Fruit fly (Drosophila melanogaster) whole organism, embryonic: Measurements from ENCODE around the gene f-cup.

Experiments used
- Atf-2 ChIP-seq: fragments of 200-800 bp; sonication (Bioruptor generic); optimal IDR thresholded peaks from 2 replicates; lab custom pipeline; 2016; ENCODE audit warnings: missing biosample characterization, missing genetic modification characterization
- BtbVII ChIP-seq: fragments of 200-800 bp; sonication (Bioruptor generic); optimal IDR thresholded peaks from 3 replicates; lab custom pipeline; 2017; ENCODE audit warnings: missing biosample characterization, mild to moderate bottlenecking, missing genetic modification characterization
- CG10979 ChIP-seq: fragments of 200-800 bp; sonication (Bioruptor generic); optimal IDR thresholded peaks from 2 replicates; lab custom pipeline; 2018; ENCODE audit warnings: missing biosample characterization, mild to moderate bottlenecking, missing genetic modification characterization, moderate library complexity
- CG11247 ChIP-seq: fragments of 200-800 bp; sonication (Bioruptor generic); IDR thresholded peaks from 2 replicates; pipeline ENCODE4 v1.3.6; 2022; ENCODE audit warnings: missing biosample characterization, missing genetic modification characterization
- CG12299 ChIP-seq: fragments of 200-800 bp; sonication (Bioruptor generic); optimal IDR thresholded peaks from 2 replicates; lab custom pipeline; 2018; ENCODE audit warnings: missing biosample characterization, mild to moderate bottlenecking, missing genetic modification characterization
- CG1233 ChIP-seq: fragments of 200-800 bp; sonication (Bioruptor generic); optimal IDR thresholded peaks from 4 replicates; lab custom pipeline; 2018; ENCODE audit warnings: missing biosample characterization, mild to moderate bottlenecking, missing genetic modification characterization
- CG13287 ChIP-seq: fragments of 200-800 bp; sonication (Bioruptor generic); IDR thresholded peaks from 2 replicates; pipeline ENCODE4 v1.3.6; 2022; ENCODE audit warnings: missing biosample characterization, missing genetic modification characterization; ENCODE audit not compliant: partially characterized antibody
- CG13424 ChIP-seq: fragments of 200-800 bp; sonication (Bioruptor generic); optimal IDR thresholded peaks from 2 replicates; lab custom pipeline; 2019; ENCODE audit warnings: missing biosample characterization, mild to moderate bottlenecking, missing genetic modification characterization, moderate library complexity
- CG14050 ChIP-seq: fragments of 200-800 bp; sonication (Bioruptor generic); IDR thresholded peaks from 3 replicates; pipeline ENCODE4 v1.3.6; 2022; ENCODE audit warnings: missing biosample characterization, missing genetic modification characterization
- CG14441 ChIP-seq: fragments of 200-800 bp; sonication (Bioruptor generic); IDR thresholded peaks from 2 replicates; pipeline ENCODE4 v1.3.6; 2022; ENCODE audit warnings: missing biosample characterization, missing genetic modification characterization
- CG15011 ChIP-seq: fragments of 200-800 bp; sonication (Bioruptor generic); optimal IDR thresholded peaks from 3 replicates; lab custom pipeline; 2018; ENCODE audit warnings: missing biosample characterization, mild to moderate bottlenecking, missing genetic modification characterization
- CG16813 ChIP-seq: fragments of 200-800 bp; sonication (Bioruptor generic); IDR thresholded peaks from 3 replicates; pipeline ENCODE4 v1.3.6; 2022; ENCODE audit warnings: missing biosample characterization, missing genetic modification characterization; ENCODE audit not compliant: partially characterized antibody
- CG17328 ChIP-seq: fragments of 200-800 bp; sonication (Bioruptor generic); IDR thresholded peaks from 2 replicates; pipeline ENCODE4 v1.3.6; 2022; ENCODE audit warnings: missing biosample characterization, missing genetic modification characterization
- CG17612 ChIP-seq: fragments of 200-800 bp; sonication (Bioruptor generic); IDR thresholded peaks from 2 replicates; pipeline ENCODE4 v1.3.6; 2022; ENCODE audit warnings: missing biosample characterization, missing genetic modification characterization
- CG17912 ChIP-seq: fragments of 200-800 bp; sonication (Bioruptor generic); optimal IDR thresholded peaks from 2 replicates; lab custom pipeline; 2018; ENCODE audit warnings: missing biosample characterization, mild to moderate bottlenecking, missing genetic modification characterization
- CG2116 ChIP-seq: fragments of 200-800 bp; sonication (Bioruptor generic); optimal IDR thresholded peaks from 3 replicates; lab custom pipeline; 2018; ENCODE audit warnings: missing biosample characterization, mild to moderate bottlenecking, missing genetic modification characterization
- CG30431 ChIP-seq: fragments of 200-800 bp; sonication (Bioruptor generic); optimal IDR thresholded peaks from 2 replicates; lab custom pipeline; 2017; ENCODE audit warnings: missing biosample characterization, missing genetic modification characterization
- CG31224 ChIP-seq: fragments of 200-800 bp; sonication (Bioruptor generic); IDR thresholded peaks from 2 replicates; pipeline ENCODE4 v1.3.6; 2022; ENCODE audit warnings: missing biosample characterization, missing genetic modification characterization
- CG6175 ChIP-seq: fragments of 200-800 bp; sonication (Bioruptor generic); IDR thresholded peaks from 3 replicates; pipeline ENCODE4 v1.3.6; 2022; ENCODE audit warnings: missing biosample characterization, missing genetic modification characterization
- CG6689 ChIP-seq: fragments of 200-800 bp; sonication (Bioruptor generic); IDR thresholded peaks from 2 replicates; pipeline ENCODE4 v1.3.6; 2022; ENCODE audit warnings: missing biosample characterization, missing genetic modification characterization
- CG7745 ChIP-seq: fragments of 200-800 bp; sonication (Bioruptor generic); optimal IDR thresholded peaks from 2 replicates; lab custom pipeline; 2018; ENCODE audit warnings: missing biosample characterization, mild to moderate bottlenecking, missing genetic modification characterization, moderate library complexity
- CG7786 ChIP-seq: fragments of 200-800 bp; sonication (Bioruptor generic); optimal IDR thresholded peaks from 2 replicates; lab custom pipeline; 2016; ENCODE audit warnings: missing biosample characterization, missing genetic modification characterization
- CG8944 ChIP-seq: fragments of 200-800 bp; sonication (Bioruptor generic); optimal IDR thresholded peaks from 3 replicates; lab custom pipeline; 2016; ENCODE audit warnings: missing biosample characterization, missing genetic modification characterization
- CG9609 ChIP-seq: fragments of 200-800 bp; sonication (Bioruptor generic); optimal IDR thresholded peaks from 3 replicates; lab custom pipeline; 2016; ENCODE audit warnings: missing biosample characterization, missing genetic modification characterization
- CoRest ChIP-seq: fragments of 200-800 bp; sonication (Bioruptor generic); optimal IDR thresholded peaks from 3 replicates; lab custom pipeline; 2018; ENCODE audit warnings: missing biosample characterization, mild to moderate bottlenecking, missing genetic modification characterization, moderate library complexity
- Dll ChIP-seq: fragments of 200-800 bp; sonication (Bioruptor generic); IDR thresholded peaks from 4 replicates; pipeline ENCODE4 v1.3.6; 2022; ENCODE audit warnings: missing biosample characterization, missing genetic modification characterization; ENCODE audit not compliant: partially characterized antibody
- Dref ChIP-seq: fragments of 200-800 bp; sonication (Bioruptor generic); IDR thresholded peaks from 2 replicates; pipeline ENCODE4 v1.3.6; 2022; ENCODE audit warnings: missing biosample characterization, missing genetic modification characterization
- Gug ChIP-seq: fragments of 200-800 bp; sonication (Bioruptor generic); IDR thresholded peaks from 4 replicates; pipeline ENCODE4 v1.3.6; 2022; ENCODE audit warnings: missing biosample characterization, missing genetic modification characterization
- H2.0 ChIP-seq: fragments of 200-800 bp; sonication (Bioruptor generic); IDR thresholded peaks from 2 replicates; pipeline ENCODE4 v1.3.6; 2022; ENCODE audit warnings: missing biosample characterization, missing genetic modification characterization
- HLH4C ChIP-seq: fragments of 200-800 bp; sonication (Bioruptor generic); IDR thresholded peaks from 3 replicates; pipeline ENCODE4 v1.3.6; 2022; ENCODE audit warnings: missing biosample characterization, missing genetic modification characterization; ENCODE audit not compliant: partially characterized antibody
- HmgZ ChIP-seq: fragments of 200-800 bp; sonication (Bioruptor generic); optimal IDR thresholded peaks from 2 replicates; lab custom pipeline; 2018; ENCODE audit warnings: missing biosample characterization, mild to moderate bottlenecking, missing genetic modification characterization
- Meics ChIP-seq: fragments of 200-800 bp; sonication (Bioruptor generic); optimal IDR thresholded peaks from 2 replicates; lab custom pipeline; 2017; ENCODE audit warnings: missing biosample characterization, mild to moderate bottlenecking, missing genetic modification characterization
- Poxn ChIP-seq: fragments of 200-800 bp; sonication (Bioruptor generic); IDR thresholded peaks from 2 replicates; pipeline ENCODE4 v1.3.6; 2022; ENCODE audit warnings: missing biosample characterization, missing genetic modification characterization
- Side ChIP-seq: fragments of 200-800 bp; sonication (Bioruptor generic); optimal IDR thresholded peaks from 2 replicates; lab custom pipeline; 2016; ENCODE audit warnings: missing biosample characterization, missing genetic modification characterization
- Sox102F ChIP-seq: fragments of 200-800 bp; sonication (Bioruptor generic); optimal IDR thresholded peaks from 2 replicates; lab custom pipeline; 2018; ENCODE audit warnings: missing biosample characterization, mild to moderate bottlenecking, missing genetic modification characterization, moderate library complexity
- ash1 ChIP-seq: fragments of 200-800 bp; sonication (Bioruptor generic); optimal IDR thresholded peaks from 2 replicates; lab custom pipeline; 2018; ENCODE audit warnings: missing biosample characterization, mild to moderate bottlenecking, missing genetic modification characterization
- bigmax ChIP-seq: fragments of 200-800 bp; sonication (Bioruptor generic); optimal IDR thresholded peaks from 2 replicates; lab custom pipeline; 2018; ENCODE audit warnings: missing biosample characterization, mild to moderate bottlenecking, missing genetic modification characterization
- bsh ChIP-seq, 2 experiments: fragments of 200-800 bp; sonication (Bioruptor generic); optimal IDR thresholded peaks; 2 replicates each; lab custom pipeline; 2017 to 2018; ENCODE audit warnings: mild to moderate bottlenecking in 2 of 2, missing biosample characterization in 2 of 2, missing genetic modification characterization in 2 of 2, moderate library complexity in 1 of 2
- fru ChIP-seq: fragments of >200 bp; optimal IDR thresholded peaks from 2 replicates; lab custom pipeline; 2017
- gcm2 ChIP-seq: fragments of 200-800 bp; sonication (Bioruptor generic); optimal IDR thresholded peaks from 2 replicates; lab custom pipeline; 2016; ENCODE audit warnings: missing biosample characterization, missing genetic modification characterization
- ken ChIP-seq: fragments of 200-800 bp; sonication (Bioruptor generic); IDR thresholded peaks from 3 replicates; pipeline ENCODE4 v1.3.6; 2022; ENCODE audit warnings: missing biosample characterization, missing genetic modification characterization
- lab ChIP-seq: fragments of 200-800 bp; sonication (Bioruptor generic); optimal IDR thresholded peaks from 3 replicates; lab custom pipeline; 2017; ENCODE audit warnings: missing biosample characterization, missing genetic modification characterization, mild to moderate bottlenecking, moderate library complexity, missing genetic modification reagents
- lbe ChIP-seq: fragments of 200-800 bp; sonication (Bioruptor generic); optimal IDR thresholded peaks from 2 replicates; lab custom pipeline; 2016; ENCODE audit warnings: missing biosample characterization, mild to moderate bottlenecking, missing genetic modification characterization
- lilli ChIP-seq: fragments of 200-800 bp; sonication (Bioruptor generic); optimal IDR thresholded peaks from 3 replicates; lab custom pipeline; 2016; ENCODE audit warnings: missing biosample characterization, missing genetic modification characterization
- nerfin-2 ChIP-seq: fragments of 200-800 bp; sonication (Bioruptor generic); IDR thresholded peaks from 2 replicates; pipeline ENCODE4 v1.3.6; 2022; ENCODE audit warnings: missing biosample characterization, missing genetic modification characterization; ENCODE audit not compliant: partially characterized antibody
- otp ChIP-seq: fragments of 200-800 bp; sonication (Bioruptor generic); IDR thresholded peaks from 3 replicates; pipeline ENCODE4, ENCODE4 v1.3.6; 2022; ENCODE audit warnings: missing biosample characterization, missing genetic modification characterization
- pros ChIP-seq: fragments of 200-800 bp; sonication (Bioruptor generic); optimal IDR thresholded peaks from 3 replicates; lab custom pipeline; 2019; ENCODE audit warnings: missing biosample characterization, mild to moderate bottlenecking, missing genetic modification characterization, moderate library complexity
- run ChIP-seq: fragments of 200-800 bp; sonication (Bioruptor generic); optimal IDR thresholded peaks from 3 replicates; lab custom pipeline; 2018; ENCODE audit warnings: missing biosample characterization, mild to moderate bottlenecking, missing genetic modification characterization
- shn ChIP-seq: fragments of 200-800 bp; sonication (Bioruptor generic); optimal IDR thresholded peaks from 3 replicates; lab custom pipeline; 2016; ENCODE audit warnings: missing biosample characterization, missing genetic modification characterization
- tap ChIP-seq: fragments of 200-800 bp; optimal IDR thresholded peaks from 3 replicates; lab custom pipeline; 2019; ENCODE audit warnings: missing biosample characterization, mild to moderate bottlenecking, missing genetic modification characterization, moderate library complexity
- trem ChIP-seq: fragments of 200-800 bp; optimal IDR thresholded peaks from 3 replicates; lab custom pipeline; 2019; ENCODE audit warnings: missing biosample characterization, mild to moderate bottlenecking, missing genetic modification characterization, moderate library complexity
- wek ChIP-seq: fragments of 200-800 bp; sonication (Bioruptor generic); optimal IDR thresholded peaks from 3 replicates; lab custom pipeline; 2018; ENCODE audit warnings: missing biosample characterization, mild to moderate bottlenecking, missing genetic modification characterization, moderate library complexity

f-cup gene

DNA sequence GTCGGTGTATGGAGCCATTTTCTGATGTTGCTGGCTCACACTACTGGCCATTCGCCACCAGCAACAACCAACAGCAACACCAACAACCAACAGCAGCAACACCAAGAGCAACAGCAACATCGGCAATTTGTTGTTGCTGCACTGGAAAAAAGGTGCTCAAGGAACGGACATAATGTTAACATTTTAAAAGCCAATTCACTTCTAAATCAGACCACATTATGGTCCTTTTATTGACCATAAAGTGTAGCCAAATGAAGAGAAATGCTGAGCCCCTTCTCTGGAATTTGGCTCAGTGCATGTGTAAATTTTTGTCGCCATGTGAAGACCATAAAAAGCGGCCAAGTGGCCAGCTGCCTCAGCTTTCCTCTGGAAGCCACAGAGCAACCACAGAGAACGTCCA, 16.2 kb upstream of the f-cup start (continued):
- no peak for TF ChIP-seq CoRest (tag; lab: Kevin White, UChicago)
- TF ChIP-seq CG6689 (GFP tag; lab: Robert Waterston, UW) = peak; percentile 39; the same call in 1 of the 2 replicates
- TF ChIP-seq Dref (GFP tag; lab: Robert Waterston, UW) = no peak
- TF ChIP-seq CG13424 = peak; percentile 5
- no peak for TF ChIP-seq pros (GFP tag; lab: Kevin White, UChicago)
- no peak for TF ChIP-seq tap
- no peak for TF ChIP-seq Atf-2 (GFP tag; lab: Kevin White, UChicago)
- TF ChIP-seq CG8944 (GFP tag; lab: Kevin White, UChicago) = no peak
- TF ChIP-seq CG7786 = no peak
- no peak for TF ChIP-seq CG15011 (GFP tag; lab: Kevin White, UChicago)
- TF ChIP-seq run (tag; lab: Kevin White, UChicago) = no peak
- peak; percentile 30 to 61 for TF ChIP-seq bsh (GFP tag; optimal IDR thresholded peaks at IDR 0.05; lab: Kevin White, UChicago)
- TF ChIP-seq fru = no peak
- peak; percentile 47 for TF ChIP-seq CG14441
- TF ChIP-seq CG17912 = no peak
- TF ChIP-seq Meics = no peak
- no peak for TF ChIP-seq CG7745 (tag; lab: Kevin White, UChicago)
- TF ChIP-seq lab (GFP tag; lab: Kevin White, UChicago) = no peak
- no peak for TF ChIP-seq CG1233 (GFP tag; lab: Kevin White, UChicago)
- TF ChIP-seq Poxn (GFP tag; lab: Robert Waterston, UW) = no peak
- no peak for TF ChIP-seq CG9609 (GFP tag; lab: Kevin White, UChicago)
- no peak for TF ChIP-seq wek (GFP tag; lab: Kevin White, UChicago)
- TF ChIP-seq CG6175 (GFP tag; lab: Robert Waterston, UW) = no peak
- no peak for TF ChIP-seq bigmax
- no peak for TF ChIP-seq CG17612 (GFP tag; lab: Robert Waterston, UW)
- TF ChIP-seq CG12299 = no peak
- TF ChIP-seq CG14050 (GFP tag; lab: Robert Waterston, UW) = peak; percentile 35; the same call in 1 of the 3 replicates
- TF ChIP-seq gcm2 (GFP tag; lab: Kevin White, UChicago) = no peak
- no peak for TF ChIP-seq CG16813 (GFP tag; lab: Robert Waterston, UW)
- no peak for TF ChIP-seq CG31224 (GFP tag; lab: Robert Waterston, UW)
- TF ChIP-seq otp = no peak
- no peak for TF ChIP-seq CG13287 (GFP tag; lab: Robert Waterston, UW)
- peak; percentile 15; the same call in 1 of the 4 replicates for TF ChIP-seq Gug (GFP tag; lab: Robert Waterston, UW)
- TF ChIP-seq HLH4C (GFP tag; lab: Robert Waterston, UW) = no peak
- no peak for TF ChIP-seq CG11247
- TF ChIP-seq lbe (GFP tag; lab: Kevin White, UChicago) = no peak
- TF ChIP-seq BtbVII = no peak
- TF ChIP-seq ken (GFP tag; lab: Robert Waterston, UW) = peak; percentile 62; the same call in 2 of the 3 replicates
- TF ChIP-seq CG30431 (GFP tag; lab: Kevin White, UChicago) = no peak
- peak; percentile 17 for TF ChIP-seq Sox102F (GFP tag; lab: Kevin White, UChicago)
- TF ChIP-seq CG2116 (GFP tag; lab: Kevin White, UChicago) = no peak
- no peak for TF ChIP-seq trem (tag; lab: Kevin White, UChicago)
- TF ChIP-seq shn (GFP tag; lab: Kevin White, UChicago) = no peak
- TF ChIP-seq CG10979 = no peak
- TF ChIP-seq ash1 (GFP tag; lab: Kevin White, UChicago) = no peak
- TF ChIP-seq Dll (GFP tag; lab: Robert Waterston, UW) = no peak
- TF ChIP-seq H2.0 (GFP tag; lab: Robert Waterston, UW) = peak; percentile 45; the same call in 1 of the 2 replicates
- TF ChIP-seq CG17328 = peak; percentile 60
- TF ChIP-seq nerfin-2 (GFP tag; lab: Robert Waterston, UW) = no peak
- no peak for TF ChIP-seq HmgZ (tag; lab: Kevin White, UChicago)
- TF ChIP-seq Side (GFP tag; lab: Kevin White, UChicago) = no peak
- no peak for TF ChIP-seq lilli
